Fruit fly (Drosophila melanogaster) whole organism, embryonic: ENCODE data around the gene Cpr62Bc.

Experiments
- Atf-2 ChIP-seq: fragments of 200-800 bp; sonication (Bioruptor generic); optimal IDR thresholded peaks from 2 replicates; lab custom pipeline; 2016; ENCODE audit warnings: missing biosample characterization, missing genetic modification characterization
- C15 ChIP-seq: fragments of 200-800 bp; sonication (Bioruptor generic); IDR thresholded peaks from 3 replicates; pipeline ENCODE4 v1.3.6; 2022; ENCODE audit warnings: missing biosample characterization, missing genetic modification characterization
- CG11560 ChIP-seq: fragments of 200-800 bp; sonication (Bioruptor generic); IDR thresholded peaks from 3 replicates; pipeline ENCODE4 v1.3.6; 2022; ENCODE audit warnings: missing biosample characterization, missing genetic modification characterization
- CG12155 ChIP-seq: fragments of 200-800 bp; sonication (Bioruptor generic); optimal IDR thresholded peaks from 3 replicates; lab custom pipeline; 2016; ENCODE audit warnings: missing biosample characterization, missing genetic modification characterization
- CG1233 ChIP-seq: fragments of 200-800 bp; sonication (Bioruptor generic); optimal IDR thresholded peaks from 4 replicates; lab custom pipeline; 2018; ENCODE audit warnings: missing biosample characterization, mild to moderate bottlenecking, missing genetic modification characterization
- CG12744 ChIP-seq: fragments of 200-800 bp; sonication (Bioruptor generic); optimal IDR thresholded peaks from 2 replicates; lab custom pipeline; 2016; ENCODE audit warnings: missing biosample characterization, missing genetic modification characterization
- CG12769 ChIP-seq: fragments of 200-800 bp; sonication (Bioruptor generic); optimal IDR thresholded peaks from 2 replicates; lab custom pipeline; 2019; ENCODE audit warnings: missing biosample characterization, mild to moderate bottlenecking, missing genetic modification characterization, moderate library complexity
- CG13287 ChIP-seq: fragments of 200-800 bp; sonication (Bioruptor generic); IDR thresholded peaks from 2 replicates; pipeline ENCODE4 v1.3.6; 2022; ENCODE audit warnings: missing biosample characterization, missing genetic modification characterization; ENCODE audit not compliant: partially characterized antibody
- CG1529 ChIP-seq: fragments of 200-800 bp; sonication (Bioruptor generic); optimal IDR thresholded peaks from 3 replicates; lab custom pipeline; 2018; ENCODE audit warnings: missing biosample characterization, missing genetic modification characterization
- CG15514 ChIP-seq: fragments of 200-800 bp; sonication (Bioruptor generic); optimal IDR thresholded peaks from 3 replicates; lab custom pipeline; 2017; ENCODE audit warnings: missing biosample characterization, missing genetic modification characterization, mild to moderate bottlenecking, moderate library complexity, missing genetic modification reagents
- CG17568 ChIP-seq: fragments of 200-800 bp; sonication (Bioruptor generic); optimal IDR thresholded peaks from 2 replicates; lab custom pipeline; 2018; ENCODE audit warnings: missing biosample characterization, mild to moderate bottlenecking, missing genetic modification characterization, moderate library complexity
- CG3726 ChIP-seq: fragments of 200-800 bp; sonication (Bioruptor generic); IDR thresholded peaks from 3 replicates; pipeline ENCODE4, ENCODE4 v1.3.6; 2022; ENCODE audit warnings: missing biosample characterization, missing genetic modification characterization
- CG5180 ChIP-seq: fragments of 200-800 bp; sonication (Bioruptor generic); optimal IDR thresholded peaks from 3 replicates; lab custom pipeline; 2017; ENCODE audit warnings: missing biosample characterization, missing genetic modification characterization, mild to moderate bottlenecking, moderate library complexity, missing genetic modification reagents
- CG6813 ChIP-seq: fragments of 200-800 bp; sonication (Bioruptor generic); optimal IDR thresholded peaks from 2 replicates; lab custom pipeline; 2017; ENCODE audit warnings: missing biosample characterization, missing genetic modification characterization, mild to moderate bottlenecking, moderate library complexity, missing genetic modification reagents
- CG7271 ChIP-seq: fragments of 200-800 bp; sonication (Bioruptor generic); optimal IDR thresholded peaks from 2 replicates; lab custom pipeline; 2018; ENCODE audit warnings: missing biosample characterization, mild to moderate bottlenecking, missing genetic modification characterization, moderate library complexity
- CG9215 ChIP-seq: fragments of 200-800 bp; sonication (Bioruptor generic); IDR thresholded peaks from 2 replicates; pipeline ENCODE4 v1.3.6; 2022; ENCODE audit warnings: missing biosample characterization, missing genetic modification characterization
- CkIIα-i1 ChIP-seq: fragments of 200-800 bp; sonication (Bioruptor generic); IDR thresholded peaks from 2 replicates; pipeline ENCODE4 v1.3.6; 2022; ENCODE audit warnings: missing biosample characterization, missing genetic modification characterization
- Deaf1 ChIP-seq: fragments of 200-800 bp; optimal IDR thresholded peaks from 3 replicates; lab custom pipeline; 2019; ENCODE audit warnings: missing biosample characterization, mild to moderate bottlenecking, missing genetic modification characterization, moderate library complexity
- Doc2 ChIP-seq: fragments of 200-800 bp; sonication (Bioruptor generic); IDR thresholded peaks from 2 replicates; pipeline ENCODE4 v1.3.6; 2022; ENCODE audit warnings: missing biosample characterization, missing genetic modification characterization
- Dp ChIP-seq: fragments of 200-800 bp; sonication (Bioruptor generic); optimal IDR thresholded peaks from 2 replicates; lab custom pipeline; 2018; ENCODE audit warnings: missing biosample characterization, mild to moderate bottlenecking, missing genetic modification characterization, moderate library complexity
- ERR ChIP-seq: fragments of 200-800 bp; sonication (Bioruptor generic); optimal IDR thresholded peaks from 2 replicates; lab custom pipeline; 2016; ENCODE audit warnings: missing biosample characterization, missing genetic modification characterization
- H2.0 ChIP-seq: fragments of 200-800 bp; sonication (Bioruptor generic); IDR thresholded peaks from 2 replicates; pipeline ENCODE4 v1.3.6; 2022; ENCODE audit warnings: missing biosample characterization, missing genetic modification characterization
- HmgD ChIP-seq: fragments of 200-800 bp; sonication (Bioruptor generic); optimal IDR thresholded peaks from 3 replicates; lab custom pipeline; 2016; ENCODE audit warnings: missing biosample characterization, missing genetic modification characterization
- Lhr ChIP-seq: fragments of 200-800 bp; sonication (Bioruptor generic); optimal IDR thresholded peaks from 3 replicates; lab custom pipeline; 2017; ENCODE audit warnings: mild to moderate bottlenecking, missing biosample characterization, missing genetic modification reagents, missing genetic modification characterization
- Lim3 ChIP-seq: fragments of 200-800 bp; sonication (Bioruptor generic); IDR thresholded peaks from 2 replicates; pipeline ENCODE4 v1.3.6; 2022; ENCODE audit warnings: missing biosample characterization, missing genetic modification characterization
- Nf-YA ChIP-seq: fragments of 200-800 bp; sonication (Bioruptor generic); IDR thresholded peaks from 2 replicates; pipeline ENCODE4 v1.3.6; 2022; ENCODE audit warnings: missing biosample characterization, missing genetic modification characterization
- Oaz ChIP-seq: fragments of 200-800 bp; sonication (Bioruptor generic); IDR thresholded peaks from 2 replicates; pipeline ENCODE4 v1.3.6; 2022; ENCODE audit warnings: missing biosample characterization, missing genetic modification characterization
- Pdp1 ChIP-seq, 2 experiments: fragments of 200-800 bp; sonication (Bioruptor generic); optimal IDR thresholded peaks; 3 replicates each; lab custom pipeline; 2016; ENCODE audit warnings: missing biosample characterization in 2 of 2, missing genetic modification characterization in 2 of 2, mild to moderate bottlenecking in 1 of 2, moderate library complexity in 1 of 2
- Ptx1 ChIP-seq: fragments of 200-800 bp; sonication (Bioruptor generic); IDR thresholded peaks from 2 replicates; pipeline ENCODE4 v1.3.6; 2022; ENCODE audit warnings: missing biosample characterization, missing genetic modification characterization
- Ravus ChIP-seq: fragments of 200-800 bp; sonication (Bioruptor generic); IDR thresholded peaks from 2 replicates; pipeline ENCODE4 v1.3.6; 2022; ENCODE audit warnings: missing biosample characterization, missing genetic modification characterization
- Rx ChIP-seq: fragments of 200-800 bp; sonication (Bioruptor generic); IDR thresholded peaks from 2 replicates; pipeline ENCODE4 v1.3.6; 2022; ENCODE audit warnings: missing biosample characterization, missing genetic modification characterization
- Sox100B ChIP-seq: fragments of 200-800 bp; sonication (Bioruptor generic); optimal IDR thresholded peaks from 3 replicates; lab custom pipeline; 2018; ENCODE audit warnings: missing biosample characterization, mild to moderate bottlenecking, missing genetic modification characterization
- Sox102F ChIP-seq: fragments of 200-800 bp; sonication (Bioruptor generic); optimal IDR thresholded peaks from 2 replicates; lab custom pipeline; 2018; ENCODE audit warnings: missing biosample characterization, mild to moderate bottlenecking, missing genetic modification characterization, moderate library complexity
- aop ChIP-seq: fragments of 200-800 bp; sonication (Bioruptor generic); IDR thresholded peaks from 2 replicates; pipeline ENCODE4 v1.3.6; 2022; ENCODE audit warnings: missing biosample characterization, missing genetic modification characterization
- ara ChIP-seq: fragments of 200-800 bp; sonication (Bioruptor generic); IDR thresholded peaks from 2 replicates; pipeline ENCODE4 v1.3.6; 2022; ENCODE audit warnings: missing biosample characterization, missing genetic modification characterization
- disco-r ChIP-seq: fragments of 200-800 bp; sonication (Bioruptor generic); optimal IDR thresholded peaks from 2 replicates; lab custom pipeline; 2016; ENCODE audit warnings: missing biosample characterization, missing genetic modification characterization
- ewg ChIP-seq: fragments of 200-800 bp; sonication (Bioruptor generic); optimal IDR thresholded peaks from 3 replicates; lab custom pipeline; 2017; ENCODE audit warnings: mild to moderate bottlenecking, missing biosample characterization, missing genetic modification reagents, missing genetic modification characterization
- gcm ChIP-seq: fragments of 200-800 bp; sonication (Bioruptor generic); optimal IDR thresholded peaks from 2 replicates; lab custom pipeline; 2019; ENCODE audit warnings: missing biosample characterization, mild to moderate bottlenecking, missing genetic modification characterization, moderate library complexity
- gem ChIP-seq: fragments of 200-800 bp; sonication (Bioruptor generic); optimal IDR thresholded peaks from 2 replicates; lab custom pipeline; 2019; ENCODE audit warnings: missing biosample characterization, mild to moderate bottlenecking, missing genetic modification characterization, moderate library complexity
- grau ChIP-seq: fragments of 200-800 bp; optimal IDR thresholded peaks from 3 replicates; lab custom pipeline; 2019; ENCODE audit warnings: missing biosample characterization, mild to moderate bottlenecking, missing genetic modification characterization, moderate library complexity
- inv ChIP-seq: fragments of 200-800 bp; sonication (Bioruptor generic); IDR thresholded peaks from 2 replicates; pipeline ENCODE4 v1.3.6; 2022; ENCODE audit warnings: missing biosample characterization, missing genetic modification characterization; ENCODE audit not compliant: partially characterized antibody
- lab ChIP-seq: fragments of 200-800 bp; sonication (Bioruptor generic); optimal IDR thresholded peaks from 3 replicates; lab custom pipeline; 2017; ENCODE audit warnings: missing biosample characterization, missing genetic modification characterization, mild to moderate bottlenecking, moderate library complexity, missing genetic modification reagents
- peb ChIP-seq: fragments of 200-800 bp; sonication (Bioruptor generic); IDR thresholded peaks from 2 replicates; pipeline ENCODE4 v1.3.6; 2022; ENCODE audit warnings: missing biosample characterization, missing genetic modification characterization
- pzg ChIP-seq: fragments of 200-800 bp; sonication (Bioruptor generic); optimal IDR thresholded peaks from 3 replicates; lab custom pipeline; 2018; ENCODE audit warnings: missing biosample characterization, mild to moderate bottlenecking, missing genetic modification characterization, moderate library complexity
- row ChIP-seq: fragments of 200-800 bp; sonication (Bioruptor generic); IDR thresholded peaks from 3 replicates; pipeline ENCODE4 v1.3.6; 2022; ENCODE audit warnings: missing biosample characterization, missing genetic modification characterization
- sug ChIP-seq: fragments of 200-800 bp; optimal IDR thresholded peaks from 2 replicates; lab custom pipeline; 2019; ENCODE audit warnings: missing biosample characterization, mild to moderate bottlenecking, missing genetic modification characterization, moderate library complexity
- toy ChIP-seq: fragments of 200-800 bp; sonication (Bioruptor generic); IDR thresholded peaks from 2 replicates; pipeline ENCODE4 v1.3.6; 2022; ENCODE audit warnings: missing biosample characterization, missing genetic modification characterization
- vnd ChIP-seq: fragments of 200-800 bp; sonication (Bioruptor generic); IDR thresholded peaks from 3 replicates; pipeline ENCODE4 v1.3.6; 2022; ENCODE audit warnings: missing biosample characterization, missing genetic modification characterization; ENCODE audit not compliant: partially characterized antibody
- vvl ChIP-seq: fragments of 200-800 bp; sonication (Bioruptor generic); IDR thresholded peaks from 2 replicates; pipeline ENCODE4 v1.3.6; 2022; ENCODE audit warnings: missing biosample characterization, missing genetic modification characterization
- wdn ChIP-seq: fragments of 200-800 bp; sonication (Bioruptor generic); IDR thresholded peaks from 2 replicates; pipeline ENCODE4 v1.3.6; 2022; ENCODE audit warnings: missing biosample characterization, missing genetic modification characterization

Gene Cpr62Bc

DNA sequence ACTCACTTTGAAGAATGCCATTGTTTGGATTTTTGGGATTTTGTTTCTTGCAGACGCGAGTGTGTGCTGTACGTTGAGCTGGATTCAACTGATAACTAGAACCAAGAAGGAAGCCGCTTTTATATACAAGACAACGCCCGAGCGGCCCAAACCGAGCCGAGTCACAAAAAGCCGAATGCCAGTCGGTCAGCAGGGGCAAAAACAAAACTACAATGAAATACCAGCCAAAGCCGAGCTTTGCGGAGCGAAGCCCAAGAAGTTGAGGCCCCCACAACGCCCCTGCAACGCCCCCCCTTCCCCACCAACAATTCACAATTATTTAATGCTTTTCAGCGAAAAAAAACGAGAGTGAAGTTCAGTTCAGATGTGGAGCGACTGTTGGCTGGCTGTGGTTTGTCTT is at the start of gene Cpr62Bc:
Gene Cpr62Bc, minus strand, starts transcription at position 101 of the 400 bp plus-strand sequence.
- TF ChIP-seq Atf-2 (no peak), Deaf1 (tag; lab: Kevin White, UChicago) (peak; percentile 80), CG9215 (GFP tag; lab: Robert Waterston, UW) (no peak), C15 (GFP tag; lab: Robert Waterston, UW) (no peak)

- TF ChIP-seq toy (GFP tag; lab: Robert Waterston, UW) (no peak), CG6813 (GFP tag; lab: Kevin White, UChicago) (no peak), Dp (GFP tag; lab: Kevin White, UChicago) (peak; percentile 82), Ptx1 (GFP tag; lab: Robert Waterston, UW) (no peak), CG3726 (GFP tag; lab: Robert Waterston, UW) (no peak), ERR (GFP tag; lab: Kevin White, UChicago) (no peak), CG11560 (tag; lab: Robert Waterston, UW) (no peak), Rx (no peak), CG12769 (tag; lab: Kevin White, UChicago) (peak; percentile 17), CG12155 (peak; percentile 83), CG1233 (GFP tag; lab: Kevin White, UChicago) (no peak), CG13287 (GFP tag; lab: Robert Waterston, UW) (peak; percentile 51; the same call in 1 of the 2 replicates), CG15514 (GFP tag; lab: Kevin White, UChicago) (peak; percentile 38), CG7271 (tag; lab: Kevin White, UChicago) (no peak), Lim3 (GFP tag; lab: Robert Waterston, UW) (no peak), Lhr (peak; percentile 34), vnd (GFP tag; lab: Robert Waterston, UW) (no peak), CG1529 (GFP tag; lab: Kevin White, UChicago) (no peak), gcm (GFP tag; lab: Kevin White, UChicago) (no peak), ara (GFP tag; lab: Robert Waterston, UW) (no peak), ewg (no peak), CG5180 (GFP tag; lab: Kevin White, UChicago) (no peak), gem (tag; lab: Kevin White, UChicago) (no peak), wdn (GFP tag; lab: Robert Waterston, UW) (no peak), Ravus (GFP tag; lab: Robert Waterston, UW) (no peak), Oaz (GFP tag; lab: Robert Waterston, UW) (no peak), aop (GFP tag; lab: Robert Waterston, UW) (no peak), row (GFP tag; lab: Robert Waterston, UW) (peak; percentile 51; the same call in 1 of the 3 replicates), sug (no peak), grau (tag; lab: Kevin White, UChicago) (no peak), Doc2 (GFP tag; lab: Robert Waterston, UW) (no peak), CkIIα-i1 (GFP tag; lab: Robert Waterston, UW) (no peak), vvl (peak; percentile 43; the same call in 1 of the 2 replicates), pzg (peak; percentile 37), CG17568 (no peak), inv (GFP tag; lab: Robert Waterston, UW) (no peak), CG12744 (GFP tag; lab: Kevin White, UChicago) (no peak), Sox102F (GFP tag; lab: Kevin White, UChicago) (no peak), lab (no peak), disco-r (GFP tag; lab: Kevin White, UChicago) (no peak), Sox100B (GFP tag; lab: Kevin White, UChicago) (no peak), Nf-YA (peak; percentile 37; the same call in 1 of the 2 replicates), peb (no peak), HmgD (peak; percentile 11), Pdp1 (GFP tag; optimal IDR thresholded peaks at IDR 0.05; lab: Kevin White, UChicago) (no peak), H2.0 (GFP tag; lab: Robert Waterston, UW) (no peak)
These were observed 49.1 kb upstream of the Cpr62Bc start for dm6 chr3L:1890941-1891340.
